Worm (Caenorhabditis elegans) whole organism, L1 larva: ENCODE data around the gene T01B7.9.
A peak's percentile ranks its signal among the peaks of the same experiment; 100 is the strongest.

Source experiments
- C34B4.2 ChIP-seq: sonication (generic microtip); optimal IDR thresholded peaks from 2 replicates; lab custom pipeline; 2017; ENCODE audit warnings: mild to moderate bottlenecking, missing genetic modification characterization, missing compliant biosample characterization
- F16B12.6 ChIP-seq: fragments of 150-350 bp; optimal IDR thresholded peaks from 2 replicates; lab custom pipeline; 2014; ENCODE audit warnings: missing biosample characterization, missing genetic modification characterization
- alr-1 ChIP-seq: fragments of 200-800 bp; sonication (Bioruptor generic); optimal IDR thresholded peaks from 2 replicates; lab custom pipeline; 2018; ENCODE audit warnings: borderline replicate concordance, mild to moderate bottlenecking, missing genetic modification characterization, missing compliant biosample characterization
- aly-2 ChIP-seq: fragments of 150-350 bp; optimal IDR thresholded peaks from 2 replicates; lab custom pipeline; 2014; ENCODE audit warnings: missing biosample characterization, missing genetic modification characterization
- blmp-1 ChIP-seq: fragments of 150-350 bp; optimal IDR thresholded peaks from 2 replicates; lab custom pipeline; 2014; ENCODE audit warnings: missing biosample characterization, missing genetic modification characterization
- ceh-63 ChIP-seq: fragments of 200-800 bp; sonication (Bioruptor generic); optimal IDR thresholded peaks from 2 replicates; lab custom pipeline; 2018; ENCODE audit warnings: mild to moderate bottlenecking, missing genetic modification characterization, missing compliant biosample characterization
- ceh-8 ChIP-seq: fragments of 200-800 bp; sonication (Bioruptor generic); optimal IDR thresholded peaks from 2 replicates; lab custom pipeline; 2018; ENCODE audit warnings: mild to moderate bottlenecking, missing genetic modification characterization, moderate library complexity, missing compliant biosample characterization
- ceh-82 ChIP-seq, 3 experiments: fragments of 150-350 bp in 1 of 3; sonication (generic microtip) in 2 of 3; optimal IDR thresholded peaks; 2 replicates each; lab custom pipeline; 2014 to 2017; ENCODE audit warnings: missing biosample characterization in 3 of 3, missing genetic modification characterization in 3 of 3
- efl-1 ChIP-seq, 4 experiments: fragments of 150-350 bp; optimal IDR thresholded peaks in 3 of 4; peaks in 1 of 4; 1 replicate in 1 of 4; 2 replicates in 3 of 4; lab custom pipeline; 2014; ENCODE audit warnings: missing biosample characterization in 2 of 4, missing genetic modification characterization in 2 of 4, missing genetic modification reagents in 2 of 4
- efl-3 ChIP-seq: fragments of 200-800 bp; sonication (Bioruptor generic); optimal IDR thresholded peaks from 2 replicates; lab custom pipeline; 2018; ENCODE audit warnings: mild to moderate bottlenecking, missing genetic modification characterization, missing compliant biosample characterization
- egl-13 ChIP-seq: sonication (generic microtip); optimal IDR thresholded peaks from 2 replicates; lab custom pipeline; 2016; ENCODE audit warnings: missing genotype, missing genetic modification reagents, missing genetic modification characterization, missing compliant biosample characterization
- elt-2 ChIP-seq: sonication (generic microtip); optimal IDR thresholded peaks from 2 replicates; lab custom pipeline; 2016; ENCODE audit warnings: missing genetic modification characterization, mild to moderate bottlenecking, inconsistent platforms, missing compliant biosample characterization, missing genetic modification reagents
- elt-3 ChIP-seq, 6 experiments: fragments of 150-350 bp in 1 of 6; sonication (generic microtip); optimal IDR thresholded peaks; 2 replicates each; lab custom pipeline; 2017 to 2018; ENCODE audit warnings: missing biosample characterization in 6 of 6, missing genetic modification characterization in 6 of 6, inconsistent platforms in 1 of 6
- fkh-10 ChIP-seq: sonication (generic microtip); optimal IDR thresholded peaks from 2 replicates; lab custom pipeline; 2017; ENCODE audit warnings: missing biosample characterization, missing genetic modification reagents, missing genetic modification characterization
- fkh-4 ChIP-seq: sonication (generic microtip); optimal IDR thresholded peaks from 2 replicates; lab custom pipeline; 2016; ENCODE audit warnings: missing compliant biosample characterization, missing genetic modification characterization, borderline replicate concordance
- fkh-8 ChIP-seq: sonication (generic microtip); optimal IDR thresholded peaks from 2 replicates; lab custom pipeline; 2016; ENCODE audit warnings: mild to moderate bottlenecking, missing genetic modification characterization, missing compliant biosample characterization
- hlh-17 ChIP-seq: fragments of 200-800 bp; sonication (Bioruptor generic); optimal IDR thresholded peaks from 2 replicates; lab custom pipeline; 2018; ENCODE audit warnings: missing genetic modification characterization, mild to moderate bottlenecking, missing compliant biosample characterization, moderate library complexity, borderline replicate concordance
- hpl-2 ChIP-seq: fragments of 150-350 bp; optimal IDR thresholded peaks from 2 replicates; lab custom pipeline; 2014; ENCODE audit warnings: missing biosample characterization, missing genetic modification reagents, missing genetic modification characterization
- irx-1 ChIP-seq: sonication (generic microtip); optimal IDR thresholded peaks from 2 replicates; lab custom pipeline; 2016; ENCODE audit warnings: missing genetic modification characterization, missing compliant biosample characterization
- isw-1 ChIP-seq: fragments of 200-800 bp; sonication (Bioruptor generic); IDR thresholded peaks from 2 replicates; pipeline ENCODE4 v1.3.6; 2022; ENCODE audit warnings: missing genetic modification characterization, missing compliant biosample characterization
- jun-1 ChIP-seq: fragments of 150-350 bp; optimal IDR thresholded peaks from 2 replicates; lab custom pipeline; 2014; ENCODE audit warnings: missing biosample characterization, missing genetic modification reagents, missing genetic modification characterization
- lin-13 ChIP-seq: fragments of 150-350 bp; optimal IDR thresholded peaks from 2 replicates; lab custom pipeline; 2014; ENCODE audit warnings: missing biosample characterization, missing genetic modification reagents, missing genetic modification characterization
- lin-14 ChIP-seq: fragments of 200-800 bp; sonication (Bioruptor generic); optimal IDR thresholded peaks from 2 replicates; lab custom pipeline; 2018; ENCODE audit warnings: mild to moderate bottlenecking, missing genetic modification characterization, moderate library complexity, missing compliant biosample characterization
- lin-35 ChIP-seq, 2 experiments: fragments of 150-350 bp; optimal IDR thresholded peaks; 2 replicates each; lab custom pipeline; 2014; ENCODE audit warnings: missing biosample characterization in 2 of 2, missing genetic modification characterization in 2 of 2, missing genetic modification reagents in 2 of 2
- lin-39 ChIP-seq: fragments of 150-350 bp; optimal IDR thresholded peaks from 2 replicates; lab custom pipeline; 2014; ENCODE audit warnings: missing biosample characterization, missing genetic modification reagents, missing genetic modification characterization
- mab-9 ChIP-seq: fragments of 200-800 bp; sonication (Bioruptor generic); IDR thresholded peaks from 2 replicates; pipeline ENCODE4 v1.3.6; 2022; ENCODE audit warnings: missing genetic modification reagents, missing genetic modification characterization, missing compliant biosample characterization
- mdl-1 ChIP-seq, 2 experiments: fragments of 150-350 bp; optimal IDR thresholded peaks; 2 replicates each; lab custom pipeline; 2014 to 2017; ENCODE audit warnings: missing biosample characterization in 2 of 2, missing genetic modification characterization in 2 of 2, inconsistent platforms in 1 of 2
- nhr-20 ChIP-seq: sonication (generic microtip); optimal IDR thresholded peaks from 2 replicates; lab custom pipeline; 2016; ENCODE audit warnings: mild to moderate bottlenecking, missing genetic modification characterization, missing compliant biosample characterization
- nhr-47 ChIP-seq: sonication (generic microtip); optimal IDR thresholded peaks from 2 replicates; lab custom pipeline; 2016; ENCODE audit warnings: mild to moderate bottlenecking, missing genetic modification characterization, moderate library complexity, missing compliant biosample characterization
- nhr-71 ChIP-seq: sonication (generic microtip); optimal IDR thresholded peaks from 2 replicates; lab custom pipeline; 2016; ENCODE audit warnings: mild to moderate bottlenecking, missing genetic modification characterization, moderate library complexity, missing compliant biosample characterization
- nhr-77 ChIP-seq: fragments of 150-350 bp; optimal IDR thresholded peaks from 2 replicates; lab custom pipeline; 2014; ENCODE audit warnings: missing biosample characterization, missing genetic modification characterization
- nhr-84 ChIP-seq: sonication (generic microtip); optimal IDR thresholded peaks from 2 replicates; lab custom pipeline; 2017; ENCODE audit warnings: missing biosample characterization, missing genetic modification characterization
- nhr-85 ChIP-seq: sonication (generic microtip); peaks from one replicate; lab custom pipeline; 2016; ENCODE audit warnings: missing genetic modification characterization, inconsistent platforms, missing compliant biosample characterization
- pqm-1 ChIP-seq: sonication (generic microtip); optimal IDR thresholded peaks from 3 replicates; lab custom pipeline; 2017; ENCODE audit warnings: missing biosample characterization, missing genetic modification characterization
- rnt-1 ChIP-seq: sonication (generic microtip); optimal IDR thresholded peaks from 2 replicates; lab custom pipeline; 2016; ENCODE audit warnings: mild to moderate bottlenecking, missing genetic modification characterization, moderate library complexity, missing compliant biosample characterization
- snpc-4 ChIP-seq: fragments of 150-350 bp; optimal IDR thresholded peaks from 2 replicates; lab custom pipeline; 2014; ENCODE audit warnings: missing biosample characterization, missing genetic modification characterization
- snu-23 ChIP-seq: sonication (generic microtip); optimal IDR thresholded peaks from 2 replicates; lab custom pipeline; 2016; ENCODE audit warnings: missing genetic modification characterization, missing compliant biosample characterization
- sox-4 ChIP-seq: sonication (generic microtip); optimal IDR thresholded peaks from 2 replicates; lab custom pipeline; 2016; ENCODE audit warnings: missing genetic modification characterization, missing compliant biosample characterization
- sptf-1 ChIP-seq: fragments of 150-350 bp; optimal IDR thresholded peaks from 2 replicates; lab custom pipeline; 2014; ENCODE audit warnings: missing biosample characterization, missing genetic modification characterization
- sup-37 ChIP-seq: fragments of 200-800 bp; sonication (Bioruptor generic); optimal IDR thresholded peaks from 2 replicates; lab custom pipeline; 2018; ENCODE audit warnings: mild to moderate bottlenecking, missing genetic modification characterization, missing compliant biosample characterization
- tlp-1 ChIP-seq: fragments of 150-350 bp; optimal IDR thresholded peaks from 2 replicates; lab custom pipeline; 2014; ENCODE audit warnings: missing biosample characterization, missing genetic modification characterization
- unc-130 ChIP-seq: fragments of 150-350 bp; optimal IDR thresholded peaks from 2 replicates; lab custom pipeline; 2017; ENCODE audit warnings: missing biosample characterization, missing genetic modification characterization, inconsistent platforms
- unc-30 ChIP-seq: sonication (generic microtip); optimal IDR thresholded peaks from 2 replicates; lab custom pipeline; 2017; ENCODE audit warnings: missing biosample characterization, missing genetic modification characterization
- unc-98 ChIP-seq: fragments of 200-800 bp; sonication (Bioruptor generic); IDR thresholded peaks from 2 replicates; pipeline ENCODE4 v1.3.6; 2022; ENCODE audit warnings: missing genetic modification characterization, missing compliant biosample characterization
- zag-1 ChIP-seq: fragments of 150-350 bp; optimal IDR thresholded peaks from 2 replicates; lab custom pipeline; 2014; ENCODE audit warnings: missing biosample characterization, missing genetic modification characterization
- zip-4 ChIP-seq: fragments of 200-800 bp; sonication (Bioruptor generic); optimal IDR thresholded peaks from 2 replicates; lab custom pipeline; 2018; ENCODE audit warnings: mild to moderate bottlenecking, missing genetic modification characterization, moderate library complexity, missing compliant biosample characterization

T01B7.9 gene

ce11 chrII:8714913-8715447, 11.6 kb downstream of the T01B7.9 start, which contains the start of the genes rab-21 and T01B7.13:
Gene rab-21, minus strand, starts transcription at chrII:8715013.
Gene T01B7.13, plus strand, starts transcription at chrII:8715397.
- TF ChIP-seq snpc-4 (tag; lab: Kevin White, UChicago) (no peak), snu-23 (GFP tag; lab: Kevin White, UChicago) (no peak), aly-2 (tag; lab: Kevin White, UChicago) (no peak), egl-13 (tag; lab: Kevin White, UChicago) (no peak), sptf-1 (no peak), hlh-17 (GFP tag; lab: Kevin White, UChicago) (no peak), ceh-8 (no peak), F16B12.6 (tag; lab: Kevin White, UChicago) (no peak), elt-3 (tag; optimal IDR thresholded peaks at IDR 0.05; lab: Kevin White, UChicago) (no peak), unc-30 (tag; lab: Kevin White, UChicago) (no peak), nhr-85 (no peak)

- TF ChIP-seq nhr-71 (tag; lab: Kevin White, UChicago): peak; percentile 26
- TF ChIP-seq hpl-2 (GFP tag; lab: Kevin White, UChicago): no peak
- no peak for TF ChIP-seq isw-1 (GFP tag; lab: Robert Waterston, UW)
- TF ChIP-seq efl-3 (GFP tag; lab: Kevin White, UChicago): no peak
- TF ChIP-seq nhr-84 (tag; lab: Kevin White, UChicago): no peak
- peak; percentile 25 for TF ChIP-seq nhr-47 (tag; lab: Kevin White, UChicago)
- TF ChIP-seq alr-1 (tag; lab: Kevin White, UChicago): no peak
- TF ChIP-seq fkh-8 (tag; lab: Kevin White, UChicago): peak; percentile 56
- no peak for TF ChIP-seq efl-1 (optimal IDR thresholded peaks at IDR 0.05; lab: Kevin White, UChicago)
- TF ChIP-seq efl-1 (GFP tag; optimal IDR thresholded peaks at IDR 0.05 in 1 of 2; lab: Kevin White, UChicago): no peak
- no peak for TF ChIP-seq unc-30 (tag; lab: Kevin White, UChicago)
- TF ChIP-seq ceh-82 (tag; optimal IDR thresholded peaks at IDR 0.05; lab: Kevin White, UChicago): no peak
- TF ChIP-seq, all 84 proteins: peak for 3
These were observed 16.3 kb downstream of the T01B7.9 start, which contains the start of gene srg-15 for ce11 chrII:8710317-8710716. Gene srg-15, minus strand, starts transcription at chrII:8710417.

ce11 chrII:8707024-8707423, 19.6 kb downstream of the T01B7.9 start, which contains the start of gene cup-16:
Gene cup-16, plus strand, starts transcription at chrII:8707155.
- TF ChIP-seq fkh-4 (tag; lab: Kevin White, UChicago) (no peak), mab-9 (GFP tag; lab: Robert Waterston, UW) (no peak), hpl-2 (GFP tag; lab: Kevin White, UChicago) (no peak), mdl-1 (tag; optimal IDR thresholded peaks at IDR 0.05; lab: Kevin White, UChicago) (no peak), nhr-20 (tag; lab: Kevin White, UChicago) (peak; percentile 14), fkh-10 (GFP tag; lab: Kevin White, UChicago) (no peak), zag-1 (tag; lab: Kevin White, UChicago) (no peak), snu-23 (GFP tag; lab: Kevin White, UChicago) (peak; percentile 14), tlp-1 (tag; lab: Kevin White, UChicago) (no peak), unc-98 (GFP tag; lab: Robert Waterston, UW) (no peak), blmp-1 (tag; lab: Kevin White, UChicago) (no peak), jun-1 (tag; lab: Kevin White, UChicago) (no peak), ceh-63 (GFP tag; lab: Kevin White, UChicago) (no peak), lin-35 (GFP tag; optimal IDR thresholded peaks at IDR 0.05; lab: Kevin White, UChicago) (no peak), sox-4 (no peak), zip-4 (GFP tag; lab: Kevin White, UChicago) (no peak), sup-37 (GFP tag; lab: Kevin White, UChicago) (no peak), lin-39 (peak; percentile 65), lin-13 (no peak), hlh-17 (GFP tag; lab: Kevin White, UChicago) (no peak), lin-14 (peak; percentile 80), efl-1 (optimal IDR thresholded peaks at IDR 0.05; lab: Kevin White, UChicago) (no peak), efl-1 (GFP tag; optimal IDR thresholded peaks at IDR 0.05 in 1 of 2; lab: Kevin White, UChicago) (peak in 1 of 2 experiments; percentile 88), elt-2 (tag; lab: Kevin White, UChicago) (no peak), C34B4.2 (tag; lab: Kevin White, UChicago) (no peak), nhr-85 (no peak), sptf-1 (no peak), unc-130 (no peak), nhr-77 (no peak), efl-3 (GFP tag; lab: Kevin White, UChicago) (no peak), irx-1 (tag; lab: Kevin White, UChicago) (no peak), isw-1 (GFP tag; lab: Robert Waterston, UW) (no peak), rnt-1 (tag; lab: Kevin White, UChicago) (peak; percentile 78), pqm-1 (tag; lab: Kevin White, UChicago) (no peak), snpc-4 (tag; lab: Kevin White, UChicago) (no peak)
